Fruit fly (Drosophila melanogaster): ENCODE data around the gene CG33303.

CG33303 gene

DNA sequence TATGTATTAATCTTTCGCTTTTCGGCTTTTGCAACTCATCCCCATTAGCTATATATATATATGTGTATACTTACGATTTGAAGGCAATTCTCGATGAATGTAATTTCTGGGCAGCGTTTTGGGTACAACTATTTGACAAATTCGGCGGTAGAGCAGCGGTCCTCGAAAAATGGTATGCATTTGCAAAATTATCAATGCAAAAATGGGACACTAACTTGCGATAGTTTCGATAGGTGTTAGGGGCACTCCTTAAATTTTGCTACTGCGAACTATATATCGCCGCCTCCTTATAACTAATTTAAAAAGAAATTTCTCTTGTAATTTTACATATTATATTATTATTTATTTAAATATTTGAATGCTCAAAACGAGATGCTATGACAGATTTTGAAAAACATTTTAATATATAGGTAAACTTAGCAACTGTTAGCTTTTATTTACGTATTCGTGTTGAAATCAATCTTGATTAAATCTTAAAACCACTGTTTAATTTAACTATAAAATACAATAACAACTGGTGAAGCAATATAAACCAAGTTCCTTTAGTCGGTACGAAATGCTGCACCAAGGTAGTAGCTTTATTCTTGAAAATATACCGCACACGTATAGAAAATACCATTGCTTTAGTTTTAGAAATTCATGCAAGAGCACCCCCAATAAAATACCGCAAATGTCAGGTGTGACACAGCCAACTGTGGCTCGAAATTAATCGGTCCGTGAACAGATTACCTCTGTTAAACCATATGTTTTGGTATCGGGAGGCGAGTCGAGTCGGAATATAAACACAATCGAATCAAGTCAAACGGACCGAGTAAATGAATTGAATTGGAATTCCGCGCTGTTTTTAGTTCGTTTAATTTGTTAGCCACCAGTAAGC lies 37.9 kb upstream of the CG33303 start, which contains the start of the genes CG5355 and Klp31E (continued):
- TF ChIP-seq Doc2 (GFP tag; IDR thresholded peaks at IDR 0.05) (no peak), CG34224 (GFP tag; IDR thresholded peaks at IDR 0.05; ENCODE audit: partially characterized antibody) (peak; percentile 71), ase (GFP tag; IDR thresholded peaks at IDR 0.05) (peak; percentile 4; the same call in 1 of the 3 replicates), sd (tag; optimal IDR thresholded peaks at IDR 0.05) (no peak), CG30403 (GFP tag; optimal IDR thresholded peaks at IDR 0.05) (peak; percentile 79), CG3407 (GFP tag; optimal IDR thresholded peaks at IDR 0.05) (no peak), CG7357 (GFP tag; IDR thresholded peaks at IDR 0.05) (peak; percentile 49; the same call in 1 of the 3 replicates), CG8924 (tag; optimal IDR thresholded peaks at IDR 0.05) (peak; percentile 76), Doc3 (GFP tag; IDR thresholded peaks at IDR 0.05; ENCODE audit: partially characterized antibody) (peak; percentile 72), amos (GFP tag; IDR thresholded peaks at IDR 0.05; ENCODE audit: partially characterized antibody) (peak; percentile 68; the same call in 1 of the 2 replicates), HLH54F (GFP tag; optimal IDR thresholded peaks at IDR 0.05) (peak; percentile 49), Vsx1 (GFP tag; optimal IDR thresholded peaks at IDR 0.05) (no peak), CG17359 (tag; optimal IDR thresholded peaks at IDR 0.05) (peak; percentile 56), mirr (GFP tag; optimal IDR thresholded peaks at IDR 0.05) (no peak), Antp (GFP tag; optimal IDR thresholded peaks at IDR 0.05) (peak; percentile 40), dmrt11E (tag; optimal IDR thresholded peaks at IDR 0.05) (peak; percentile 80), CG4424 (GFP tag; optimal IDR thresholded peaks at IDR 0.05) (peak; percentile 73), Scr (GFP tag; IDR thresholded peaks at IDR 0.05; ENCODE audit: partially characterized antibody) (peak; percentile 81), CG6683 (GFP tag; optimal IDR thresholded peaks at IDR 0.05) (no peak), chif (GFP tag; optimal IDR thresholded peaks at IDR 0.05) (peak; percentile 7 to 41), Ravus (GFP tag; IDR thresholded peaks at IDR 0.05) (no peak), Bdp1 (GFP tag; optimal IDR thresholded peaks at IDR 0.05) (peak; percentile 17), ERR (GFP tag; optimal IDR thresholded peaks at IDR 0.05) (no peak), luna (GFP tag; optimal IDR thresholded peaks at IDR 0.05) (no peak), CG32767 (GFP tag; IDR thresholded peaks at IDR 0.05) (0 out of 2 replicates have a peak, but pooled peaks have one; percentile 25), CG14860 (GFP tag; IDR thresholded peaks at IDR 0.05; ENCODE audit: partially characterized antibody) (peak; percentile 47; the same call in 1 of the 3 replicates), CG1832 (GFP tag; optimal IDR thresholded peaks at IDR 0.05) (no peak), dysf (GFP tag; IDR thresholded peaks at IDR 0.05) (peak; percentile 61; the same call in 2 of the 3 replicates), Sox100B (GFP tag; optimal IDR thresholded peaks at IDR 0.05) (peak; percentile 72), CG3847 (GFP tag; IDR thresholded peaks at IDR 0.05) (no peak; the same call in 1 of the 2 replicates), CG13296 (GFP tag; optimal IDR thresholded peaks at IDR 0.05) (peak; percentile 61), Adf1 (GFP tag; IDR thresholded peaks at IDR 0.05) (no peak), Elba2 (GFP tag; optimal IDR thresholded peaks at IDR 0.05) (no peak), sens (GFP tag) (peak; percentile 93), ham (GFP tag; IDR thresholded peaks at IDR 0.05) (no peak), CG15601 (tag; optimal IDR thresholded peaks at IDR 0.05) (peak; percentile 73), vfl (GFP tag; optimal IDR thresholded peaks at IDR 0.05) (peak; percentile 15), wek (GFP tag; optimal IDR thresholded peaks at IDR 0.05) (peak; percentile 89), CG11398 (GFP tag; optimal IDR thresholded peaks at IDR 0.05) (no peak), stc (GFP tag; IDR thresholded peaks at IDR 0.05) (0 out of 2 replicates have a peak, but pooled peaks have one; percentile 26), fru (optimal IDR thresholded peaks at IDR 0.05) (no peak), CG10366 (GFP tag; IDR thresholded peaks at IDR 0.05) (no peak), Camta (GFP tag; optimal IDR thresholded peaks at IDR 0.05) (no peak), CG34376 (GFP tag; optimal IDR thresholded peaks at IDR 0.05) (no peak), CG31441 (GFP tag; IDR thresholded peaks at IDR 0.05) (no peak), CG18476 (GFP tag; optimal IDR thresholded peaks at IDR 0.05) (peak; percentile 33), NC2β (GFP tag; optimal IDR thresholded peaks at IDR 0.05) (no peak), CG5245 (GFP tag; optimal IDR thresholded peaks at IDR 0.05) (no peak), CG3995 (GFP tag; optimal IDR thresholded peaks at IDR 0.05) (peak; percentile 10)

Measured in whole organism, embryonic.